Fruit fly (Drosophila melanogaster) whole organism: Measurements from ENCODE around the gene CG7987.

ENCODE experiments used
- CG8478 ChIP-seq: fragments of >200 bp; optimal IDR thresholded peaks from 2 replicates; lab custom pipeline; 2018; ENCODE audit warnings: inconsistent platforms
- psq ChIP-seq: fragments of >200 bp; optimal IDR thresholded peaks from 2 replicates; lab custom pipeline; 2017

- TF ChIP-seq psq (lab: Kevin White, UChicago) (no peak), CG8478 (no peak)
Measured at dm6 chr3R:14526657-14527056, 49.0 kb downstream of the CG7987 start.
